Fruit fly (Drosophila melanogaster) whole organism, prepupa: ENCODE measurements around the gene CG9522.

Source experiments
- CG3919 ChIP-seq: fragments of 200-800 bp; sonication (Bioruptor generic); optimal IDR thresholded peaks from 3 replicates; lab custom pipeline; 2016; ENCODE audit warnings: missing biosample characterization, missing genetic modification characterization
- Hr39 ChIP-seq: fragments of 200-800 bp; sonication (Bioruptor generic); optimal IDR thresholded peaks from 2 replicates; lab custom pipeline; 2016; ENCODE audit warnings: missing biosample characterization, missing genetic modification characterization
- ss ChIP-seq, 2 experiments: fragments of 200-800 bp; sonication (Bioruptor generic); optimal IDR thresholded peaks; 2 replicates in 1 of 2; 3 replicates in 1 of 2; lab custom pipeline; 2017 to 2018; ENCODE audit warnings: mild to moderate bottlenecking in 2 of 2, missing biosample characterization in 2 of 2, missing genetic modification characterization in 2 of 2, moderate library complexity in 1 of 2

DNA sequence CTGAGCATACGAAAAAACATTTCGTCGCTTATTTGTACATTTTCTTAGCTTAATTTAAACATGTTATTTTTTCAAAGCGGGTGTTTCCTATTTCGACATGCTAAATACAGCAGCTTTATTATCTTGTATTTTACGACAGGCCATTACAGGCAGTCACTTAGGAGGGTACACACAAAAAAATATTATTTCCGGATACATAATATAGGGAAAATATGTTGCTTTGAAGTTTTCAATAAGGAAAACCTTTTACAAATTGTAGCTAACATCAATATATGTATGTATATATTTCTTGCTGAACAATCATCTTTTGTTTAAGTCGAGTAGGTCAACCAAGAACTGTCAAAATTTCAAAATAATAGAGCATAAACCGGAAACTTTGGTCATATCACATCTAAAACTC, 10.3 kb upstream of the CG9522 start, which contains the start of gene CG46399:
- no peak for TF ChIP-seq Hr39 (GFP tag; lab: Kevin White, UChicago)
- TF ChIP-seq ss (GFP tag; optimal IDR thresholded peaks at IDR 0.05; lab: Kevin White, UChicago) = no peak
- TF ChIP-seq CG3919 (GFP tag; lab: Kevin White, UChicago) = no peak
